Worm (Caenorhabditis elegans) whole organism, midembryonic: ENCODE measurements around the gene comt-3.

Experiments
- T22C8.4 ChIP-seq: fragments of 200-800 bp; sonication (Bioruptor generic); IDR thresholded peaks from 2 replicates; pipeline ENCODE4 v1.3.6; 2022; ENCODE audit warnings: missing genetic modification characterization, missing compliant biosample characterization
- tab-1 ChIP-seq: fragments of 200-800 bp; sonication (Bioruptor generic); IDR thresholded peaks from 2 replicates; pipeline ENCODE4 v1.3.6; 2022; ENCODE audit warnings: missing genetic modification characterization, missing compliant biosample characterization
- ztf-29 ChIP-seq: fragments of 200-800 bp; sonication (Bioruptor generic); IDR thresholded peaks from 2 replicates; pipeline ENCODE4 v1.3.6; 2022; ENCODE audit warnings: missing genetic modification reagents, missing genetic modification characterization, missing compliant biosample characterization

DNA sequence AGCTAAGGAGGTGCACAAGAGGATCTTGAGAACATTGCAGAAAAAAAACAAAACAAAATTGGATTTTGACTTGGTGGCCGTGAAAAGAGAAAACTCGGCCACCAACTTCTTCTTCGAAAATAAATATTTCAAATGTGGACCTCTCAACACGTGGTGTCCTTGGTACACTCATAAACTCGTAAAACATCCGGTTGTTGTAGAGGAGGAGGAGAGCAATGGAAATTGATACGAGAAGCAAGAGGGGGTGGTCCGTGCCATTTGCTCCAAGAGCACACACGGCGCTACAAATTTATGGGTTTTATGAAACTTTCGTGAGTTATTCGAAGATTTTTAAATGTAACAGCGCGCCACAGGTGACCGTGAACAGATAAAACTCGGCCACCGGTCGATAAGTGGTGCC lies 24.6 kb downstream of the comt-3 start:
- TF ChIP-seq tab-1 (GFP tag; lab: Robert Waterston, UW), result no peak
- TF ChIP-seq T22C8.4, result no peak
- no peak for TF ChIP-seq ztf-29
